Worm (Caenorhabditis elegans) whole organism, early embryonic: ENCODE measurements around the gene crh-2.

ENCODE experiments used
- B0310.2 ChIP-seq: sonication (generic microtip); optimal IDR thresholded peaks from 2 replicates; lab custom pipeline; 2016; ENCODE audit warnings: mild to moderate bottlenecking, missing genetic modification characterization, missing compliant biosample characterization
- F13C5.2 ChIP-seq: sonication (generic microtip); optimal IDR thresholded peaks from 2 replicates; lab custom pipeline; 2017; ENCODE audit warnings: mild to moderate bottlenecking, missing genetic modification characterization, inconsistent platforms, missing compliant biosample characterization
- aly-1 ChIP-seq: sonication (generic microtip); optimal IDR thresholded peaks from 2 replicates; lab custom pipeline; 2016; ENCODE audit warnings: missing genetic modification characterization, missing compliant biosample characterization
- ama-1 ChIP-seq: fragments of 150-350 bp; optimal IDR thresholded peaks from 2 replicates; lab custom pipeline; 2014
- ceh-13 ChIP-seq: fragments of 200-800 bp; sonication (Bioruptor generic); optimal IDR thresholded peaks from 2 replicates; lab custom pipeline; 2018; ENCODE audit warnings: mild to moderate bottlenecking, missing genetic modification characterization, missing compliant biosample characterization
- ceh-36 ChIP-seq: sonication (generic microtip); optimal IDR thresholded peaks from 2 replicates; lab custom pipeline; 2016; ENCODE audit warnings: missing genetic modification characterization, inconsistent platforms, missing compliant biosample characterization
- ets-7 ChIP-seq: sonication (generic microtip); optimal IDR thresholded peaks from 2 replicates; lab custom pipeline; 2016; ENCODE audit warnings: missing genotype, missing genetic modification characterization, missing compliant biosample characterization
- flt-1 ChIP-seq: fragments of 200-800 bp; sonication (Bioruptor generic); IDR thresholded peaks from 2 replicates; pipeline ENCODE4 v1.3.6; 2022; ENCODE audit warnings: missing genetic modification characterization, missing compliant biosample characterization
- hmbx-1 ChIP-seq: sonication (generic microtip); optimal IDR thresholded peaks from 2 replicates; lab custom pipeline; 2016; ENCODE audit warnings: mild to moderate bottlenecking, missing genetic modification characterization, missing compliant biosample characterization
- hmg-4 ChIP-seq: fragments of 200-800 bp; sonication (Bioruptor generic); optimal IDR thresholded peaks from 2 replicates; lab custom pipeline; 2018; ENCODE audit warnings: mild to moderate bottlenecking, missing genetic modification characterization, missing compliant biosample characterization
- hnd-1 ChIP-seq: sonication (generic microtip); optimal IDR thresholded peaks from 2 replicates; lab custom pipeline; 2016; ENCODE audit warnings: missing genetic modification characterization, missing compliant biosample characterization
- pes-1 ChIP-seq: fragments of 200-800 bp; sonication (Bioruptor generic); IDR thresholded peaks from 2 replicates; pipeline ENCODE4 v1.3.6; 2022; ENCODE audit warnings: missing genetic modification reagents, missing genetic modification characterization, missing compliant biosample characterization
- scrt-1 ChIP-seq: fragments of 200-800 bp; sonication (Bioruptor generic); IDR thresholded peaks from 2 replicates; pipeline ENCODE4 v1.3.6; 2022; ENCODE audit warnings: missing genetic modification characterization, missing compliant biosample characterization
- sea-1 ChIP-seq: fragments of 200-800 bp; sonication (Bioruptor generic); conservative IDR thresholded peaks from 2 replicates; pipeline ENCODE4 v1.3.6; 2022; ENCODE audit warnings: missing genetic modification characterization, missing compliant biosample characterization
- tbx-11 ChIP-seq: fragments of 200-800 bp; sonication (Bioruptor generic); IDR thresholded peaks from 2 replicates; pipeline ENCODE4 v1.3.6; 2022; ENCODE audit warnings: missing genetic modification characterization, missing compliant biosample characterization
- tbx-37 ChIP-seq: fragments of 200-800 bp; sonication (Bioruptor generic); conservative IDR thresholded peaks from 2 replicates; pipeline ENCODE4 v1.3.6; 2022; ENCODE audit warnings: missing genetic modification reagents, missing genetic modification characterization, missing compliant biosample characterization
- tra-4 ChIP-seq: sonication (generic microtip); optimal IDR thresholded peaks from 2 replicates; lab custom pipeline; 2017; ENCODE audit warnings: missing genetic modification characterization, missing compliant biosample characterization

Gene crh-2

ce11 chrII:5156983-5157382, 30.4 kb downstream of the crh-2 start, which contains the start of gene msp-45:
msp-45 (minus strand) TSS chrII:5157083.
- TF ChIP-seq tbx-11: no peak
- no peak for TF ChIP-seq aly-1 (tag; lab: Kevin White, UChicago)
- no peak for TF ChIP-seq hmg-4 (GFP tag; lab: Kevin White, UChicago)
- no peak for TF ChIP-seq tbx-37
- TF ChIP-seq tra-4: no peak
- no peak for TF ChIP-seq ceh-13 (GFP tag; lab: Kevin White, UChicago)
- TF ChIP-seq ama-1 (lab: Kevin White, UChicago): no peak
- no peak for TF ChIP-seq ceh-36 (tag; lab: Kevin White, UChicago)
- TF ChIP-seq F13C5.2 (tag; lab: Kevin White, UChicago): no peak
- TF ChIP-seq hnd-1: no peak
- no peak for TF ChIP-seq pes-1 (GFP tag; lab: Robert Waterston, UW)
- no peak for TF ChIP-seq hmbx-1 (tag; lab: Kevin White, UChicago)
- no peak for TF ChIP-seq sea-1 (GFP tag; lab: Robert Waterston, UW)
- no peak for TF ChIP-seq ets-7 (tag; lab: Kevin White, UChicago)
- TF ChIP-seq B0310.2 (tag; lab: Kevin White, UChicago): no peak
- TF ChIP-seq scrt-1 (GFP tag; lab: Robert Waterston, UW): no peak
- no peak for TF ChIP-seq flt-1 (GFP tag; lab: Robert Waterston, UW)

- no peak for TF ChIP-seq F13C5.2 (tag; lab: Kevin White, UChicago)
- TF ChIP-seq tbx-37: no peak
- no peak for TF ChIP-seq tra-4
- TF ChIP-seq ama-1 (lab: Kevin White, UChicago): no peak
- TF ChIP-seq aly-1 (tag; lab: Kevin White, UChicago): no peak
- TF ChIP-seq pes-1 (GFP tag; lab: Robert Waterston, UW): no peak
- no peak for TF ChIP-seq ceh-13 (GFP tag; lab: Kevin White, UChicago)
- TF ChIP-seq B0310.2 (tag; lab: Kevin White, UChicago): no peak
- TF ChIP-seq flt-1 (GFP tag; lab: Robert Waterston, UW): no peak
- TF ChIP-seq ets-7 (tag; lab: Kevin White, UChicago): no peak
- TF ChIP-seq tbx-11: no peak
- TF ChIP-seq hmg-4 (GFP tag; lab: Kevin White, UChicago): no peak
- TF ChIP-seq scrt-1 (GFP tag; lab: Robert Waterston, UW): no peak
- TF ChIP-seq hnd-1: no peak
- TF ChIP-seq ceh-36 (tag; lab: Kevin White, UChicago): no peak
- TF ChIP-seq sea-1 (GFP tag; lab: Robert Waterston, UW): no peak
Measured at ce11 chrII:5154540-5154939, 32.8 kb downstream of the crh-2 start, which contains the start of gene srb-12. srb-12 (minus strand) TSS chrII:5154640.

ce11 chrII:5150829-5151228, 36.5 kb downstream of the crh-2 start, which contains the start of gene srb-16:
srb-16 (minus strand) TSS chrII:5150929.
- TF ChIP-seq sea-1 (GFP tag; lab: Robert Waterston, UW): no peak
- no peak for TF ChIP-seq ceh-13 (GFP tag; lab: Kevin White, UChicago)
- no peak for TF ChIP-seq aly-1 (tag; lab: Kevin White, UChicago)
- no peak for TF ChIP-seq ama-1 (lab: Kevin White, UChicago)
- no peak for TF ChIP-seq tbx-37
- no peak for TF ChIP-seq F13C5.2 (tag; lab: Kevin White, UChicago)
- no peak for TF ChIP-seq scrt-1 (GFP tag; lab: Robert Waterston, UW)
- TF ChIP-seq hmbx-1 (tag; lab: Kevin White, UChicago): no peak
- no peak for TF ChIP-seq ceh-36 (tag; lab: Kevin White, UChicago)

ce11 chrII:5148349-5148748, 39.0 kb downstream of the crh-2 start, which contains the start of gene F58A6.5:
F58A6.5 (minus strand) TSS chrII:5148449.
- TF ChIP-seq ceh-36 (tag; lab: Kevin White, UChicago) (no peak), B0310.2 (tag; lab: Kevin White, UChicago) (no peak), F13C5.2 (tag; lab: Kevin White, UChicago) (no peak), flt-1 (GFP tag; lab: Robert Waterston, UW) (no peak), hmbx-1 (tag; lab: Kevin White, UChicago) (no peak), tbx-37 (no peak), pes-1 (GFP tag; lab: Robert Waterston, UW) (no peak), hmg-4 (GFP tag; lab: Kevin White, UChicago) (no peak), tra-4 (no peak), sea-1 (GFP tag; lab: Robert Waterston, UW) (no peak), ceh-13 (GFP tag; lab: Kevin White, UChicago) (no peak), ama-1 (lab: Kevin White, UChicago) (no peak), scrt-1 (GFP tag; lab: Robert Waterston, UW) (no peak), tbx-11 (no peak), ets-7 (tag; lab: Kevin White, UChicago) (no peak), aly-1 (tag; lab: Kevin White, UChicago) (no peak), hnd-1 (no peak)

- no peak for TF ChIP-seq flt-1 (GFP tag; lab: Robert Waterston, UW)
- TF ChIP-seq tbx-11: no peak
- no peak for TF ChIP-seq ceh-13 (GFP tag; lab: Kevin White, UChicago)
- TF ChIP-seq sea-1 (GFP tag; lab: Robert Waterston, UW): no peak
- no peak for TF ChIP-seq ama-1 (lab: Kevin White, UChicago)
- no peak for TF ChIP-seq ets-7 (tag; lab: Kevin White, UChicago)
- TF ChIP-seq pes-1 (GFP tag; lab: Robert Waterston, UW): no peak
- TF ChIP-seq B0310.2 (tag; lab: Kevin White, UChicago): no peak
- TF ChIP-seq ceh-36 (tag; lab: Kevin White, UChicago): no peak
- TF ChIP-seq tbx-37: no peak
- TF ChIP-seq scrt-1 (GFP tag; lab: Robert Waterston, UW): no peak
- TF ChIP-seq hmg-4 (GFP tag; lab: Kevin White, UChicago): no peak
- no peak for TF ChIP-seq hnd-1
- no peak for TF ChIP-seq hmbx-1 (tag; lab: Kevin White, UChicago)
Measured at ce11 chrII:5142619-5143018, 44.8 kb downstream of the crh-2 start, which contains the start of gene F58A6.1. F58A6.1 (plus strand) TSS chrII:5142919.

- TF ChIP-seq B0310.2 (tag; lab: Kevin White, UChicago): no peak
- no peak for TF ChIP-seq hmbx-1 (tag; lab: Kevin White, UChicago)
- TF ChIP-seq tra-4: no peak
- no peak for TF ChIP-seq flt-1 (GFP tag; lab: Robert Waterston, UW)
- no peak for TF ChIP-seq hnd-1
Measured at ce11 chrII:5141945-5142514, 45.3 kb downstream of the crh-2 start, which contains the start of gene nas-29. nas-29 (minus strand) TSS chrII:5142036.
